Fruit fly (Drosophila melanogaster): ENCODE data around the gene CG34051.
A peak's percentile ranks its signal among the peaks of the same experiment; 100 is the strongest.

Gene CG34051

DNA sequence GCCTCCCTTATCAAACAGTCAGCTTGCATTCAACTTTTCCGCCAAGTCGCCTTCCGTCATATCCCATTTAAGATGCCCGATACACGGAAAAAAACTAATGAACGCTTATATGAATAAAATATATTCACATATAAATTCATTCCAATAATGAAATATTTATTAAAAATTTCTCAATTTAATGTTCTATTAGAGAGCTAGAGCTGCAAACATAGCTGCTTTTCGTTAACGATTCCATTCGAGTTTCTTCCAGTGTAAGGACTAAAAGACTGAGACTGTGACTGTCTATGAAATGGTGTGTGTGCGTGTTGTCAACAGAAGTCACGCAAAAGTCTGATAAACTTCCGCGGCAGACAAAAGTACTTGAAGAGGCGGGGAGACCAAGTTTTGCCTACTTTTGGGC, 30.7 kb downstream of the CG34051 start (continued):
- peak; percentile 34 for TF ChIP-seq CG6683 (GFP tag; optimal IDR thresholded peaks at IDR 0.05)
- TF ChIP-seq CG7556 (GFP tag; optimal IDR thresholded peaks at IDR 0.05): peak; percentile 65
- peak; percentile 53 for TF ChIP-seq Fer3 (tag; optimal IDR thresholded peaks at IDR 0.05)
- TF ChIP-seq Gug (GFP tag; IDR thresholded peaks at IDR 0.05): peak; percentile 22; the same call in 1 of the 4 replicates
- peak; percentile 49; the same call in 1 of the 2 replicates for TF ChIP-seq CG32772 (GFP tag; IDR thresholded peaks at IDR 0.05)
- no peak for TF ChIP-seq H2.0 (GFP tag; IDR thresholded peaks at IDR 0.05)
- TF ChIP-seq CG17361 (GFP tag; IDR thresholded peaks at IDR 0.05): peak; percentile 54; the same call in 1 of the 3 replicates
- no peak for TF ChIP-seq CG17912 (GFP tag; optimal IDR thresholded peaks at IDR 0.05)
- peak; percentile 1 for TF ChIP-seq Jarid2 (GFP tag; optimal IDR thresholded peaks at IDR 0.05)
- peak; percentile 3 for TF ChIP-seq kah (GFP tag; optimal IDR thresholded peaks at IDR 0.05)
- TF ChIP-seq CG8388 (GFP tag; optimal IDR thresholded peaks at IDR 0.05): peak; percentile 15
- peak; percentile 21 for TF ChIP-seq CG1602 (GFP tag; optimal IDR thresholded peaks at IDR 0.05)
- TF ChIP-seq CG13296 (GFP tag; optimal IDR thresholded peaks at IDR 0.05): peak; percentile 42
- peak; percentile 52 for TF ChIP-seq CG10979 (tag; optimal IDR thresholded peaks at IDR 0.05)
- 0 out of 3 replicates have a peak, but pooled peaks have one; percentile 52 for TF ChIP-seq CG11695 (GFP tag; IDR thresholded peaks at IDR 0.05)
- TF ChIP-seq ind (GFP tag; optimal IDR thresholded peaks at IDR 0.05): peak; percentile 43
- TF ChIP-seq CG6689 (GFP tag; IDR thresholded peaks at IDR 0.05): peak; percentile 65; the same call in 1 of the 2 replicates
- TF ChIP-seq CG6854 (GFP tag; optimal IDR thresholded peaks at IDR 0.05): peak; percentile 30
- TF ChIP-seq row (GFP tag; IDR thresholded peaks at IDR 0.05): peak; percentile 65
- no peak for TF ChIP-seq cad (GFP tag; optimal IDR thresholded peaks at IDR 0.05)
- no peak for TF ChIP-seq CG1647 (GFP tag; optimal IDR thresholded peaks at IDR 0.05)
- TF ChIP-seq dpn (GFP tag; optimal IDR thresholded peaks at IDR 0.05): peak in 1 of 2 experiments; percentile 34
- no peak for TF ChIP-seq Dip2 (GFP tag; IDR thresholded peaks at IDR 0.05)
- 0 out of 2 replicates have a peak, but pooled peaks have one; percentile 24 for TF ChIP-seq E2f2 (GFP tag; IDR thresholded peaks at IDR 0.05)
- peak; percentile 10 for TF ChIP-seq slou (GFP tag; optimal IDR thresholded peaks at IDR 0.05)
- peak; percentile 78 for TF ChIP-seq Fer1 (GFP tag; optimal IDR thresholded peaks at IDR 0.05)
- TF ChIP-seq CG42726 (GFP tag; IDR thresholded peaks at IDR 0.05; ENCODE audit: partially characterized antibody): no peak
- TF ChIP-seq B-H1 (GFP tag; IDR thresholded peaks at IDR 0.05): peak; percentile 33; the same call in 2 of the 3 replicates
- TF ChIP-seq CG10654 (GFP tag; optimal IDR thresholded peaks at IDR 0.05): peak; percentile 20
- peak; percentile 4 for TF ChIP-seq CG15601 (tag; optimal IDR thresholded peaks at IDR 0.05)
- TF ChIP-seq CG30403 (GFP tag; optimal IDR thresholded peaks at IDR 0.05): peak; percentile 57
- TF ChIP-seq CG2120 (GFP tag; optimal IDR thresholded peaks at IDR 0.05): peak; percentile 47
- TF ChIP-seq CG8359 (GFP tag; optimal IDR thresholded peaks at IDR 0.05; ENCODE audit: borderline replicate concordance): no peak
- peak; percentile 5 for TF ChIP-seq odd (GFP tag; optimal IDR thresholded peaks at IDR 0.05)
- 0 out of 2 replicates have a peak, but pooled peaks have one; percentile 16 for TF ChIP-seq CG17328 (GFP tag; IDR thresholded peaks at IDR 0.05)
- TF ChIP-seq Asciz (GFP tag; optimal IDR thresholded peaks at IDR 0.05): peak; percentile 22
- peak; percentile 34; the same call in 1 of the 2 replicates for TF ChIP-seq ranshi (GFP tag; IDR thresholded peaks at IDR 0.05)
- no peak for TF ChIP-seq CG18476 (GFP tag; optimal IDR thresholded peaks at IDR 0.05)
- TF ChIP-seq CG10267 (tag; optimal IDR thresholded peaks at IDR 0.05): peak; percentile 29
- peak; percentile 57; the same call in 1 of the 2 replicates for TF ChIP-seq CG32532 (GFP tag; IDR thresholded peaks at IDR 0.05)
- TF ChIP-seq dmrt99B (tag; optimal IDR thresholded peaks at IDR 0.05): peak; percentile 71
- peak; percentile 23 for TF ChIP-seq Oli (tag; optimal IDR thresholded peaks at IDR 0.05)
- peak; percentile 0 for TF ChIP-seq CTCF (GFP tag; optimal IDR thresholded peaks at IDR 0.05)
- peak; percentile 38 for TF ChIP-seq CG13775 (GFP tag; optimal IDR thresholded peaks at IDR 0.05)
- TF ChIP-seq CG9727 (GFP tag; optimal IDR thresholded peaks at IDR 0.05): peak; percentile 42
- peak; percentile 66 for TF ChIP-seq CG3281 (GFP tag; optimal IDR thresholded peaks at IDR 0.05)
- no peak for TF ChIP-seq CG2199 (GFP tag; IDR thresholded peaks at IDR 0.05)
- no peak for TF ChIP-seq zfh1 (GFP tag; IDR thresholded peaks at IDR 0.05)
- no peak for TF ChIP-seq prd (optimal IDR thresholded peaks at IDR 0.05)
- peak; percentile 60 for TF ChIP-seq prd (GFP tag; IDR thresholded peaks at IDR 0.05)
